Fruit fly (Drosophila melanogaster) whole organism, pupa: ENCODE data around the gene LKRSDH.

Source experiments
- CG10348 ChIP-seq: fragments of 200-800 bp; sonication (Bioruptor generic); IDR thresholded peaks from 2 replicates; pipeline ENCODE4 v1.3.6; 2022; ENCODE audit warnings: missing biosample characterization, missing genetic modification characterization
- CG12605 ChIP-seq: fragments of 200-800 bp; sonication (Bioruptor generic); IDR thresholded peaks from 2 replicates; pipeline ENCODE4 v1.3.6; 2022; ENCODE audit warnings: missing biosample characterization, missing genetic modification characterization
- CG13204 ChIP-seq: fragments of 200-800 bp; sonication (Bioruptor generic); optimal IDR thresholded peaks from 2 replicates; lab custom pipeline; 2018; ENCODE audit warnings: missing biosample characterization, mild to moderate bottlenecking, missing genetic modification characterization, moderate library complexity
- CG14655 ChIP-seq: fragments of 200-800 bp; sonication (Bioruptor generic); optimal IDR thresholded peaks from 3 replicates; lab custom pipeline; 2017; ENCODE audit warnings: mild to moderate bottlenecking, missing biosample characterization, missing genetic modification reagents, missing genetic modification characterization
- CG15710 ChIP-seq: fragments of 200-800 bp; sonication (Bioruptor generic); optimal IDR thresholded peaks from 2 replicates; lab custom pipeline; 2018; ENCODE audit warnings: missing biosample characterization, mild to moderate bottlenecking, missing genetic modification characterization, moderate library complexity
- CG17806 ChIP-seq: fragments of 200-800 bp; sonication (Bioruptor generic); optimal IDR thresholded peaks from 2 replicates; lab custom pipeline; 2018; ENCODE audit warnings: missing biosample characterization, mild to moderate bottlenecking, missing genetic modification characterization, moderate library complexity
- CG32121 ChIP-seq: fragments of 200-800 bp; sonication (Bioruptor generic); IDR thresholded peaks from 2 replicates; pipeline ENCODE4 v1.3.6; 2022; ENCODE audit warnings: missing biosample characterization, missing genetic modification characterization
- CG34367 ChIP-seq: fragments of 200-800 bp; sonication (Bioruptor generic); optimal IDR thresholded peaks from 2 replicates; lab custom pipeline; 2018; ENCODE audit warnings: missing biosample characterization, mild to moderate bottlenecking, missing genetic modification characterization
- CG4496 ChIP-seq: fragments of 200-800 bp; sonication (Bioruptor generic); IDR thresholded peaks from 3 replicates; pipeline ENCODE4 v1.3.6; 2022; ENCODE audit warnings: missing biosample characterization, missing genetic modification characterization
- CG8159 ChIP-seq: fragments of 200-800 bp; sonication (Bioruptor generic); optimal IDR thresholded peaks from 3 replicates; lab custom pipeline; 2018; ENCODE audit warnings: missing biosample characterization, mild to moderate bottlenecking, missing genetic modification characterization, moderate library complexity
- CG8301 ChIP-seq: fragments of 200-800 bp; sonication (Bioruptor generic); optimal IDR thresholded peaks from 2 replicates; lab custom pipeline; 2018; ENCODE audit warnings: missing biosample characterization, mild to moderate bottlenecking, missing genetic modification characterization
- CG9948 ChIP-seq: fragments of 200-800 bp; sonication (Bioruptor generic); optimal IDR thresholded peaks from 2 replicates; lab custom pipeline; 2018; ENCODE audit warnings: missing biosample characterization, mild to moderate bottlenecking, missing genetic modification characterization, moderate library complexity
- D1 ChIP-seq: fragments of 200-800 bp; sonication (Bioruptor generic); optimal IDR thresholded peaks from 2 replicates; lab custom pipeline; 2018; ENCODE audit warnings: missing biosample characterization, mild to moderate bottlenecking, missing genetic modification characterization, moderate library complexity
- EcR ChIP-seq: fragments of 200-800 bp; sonication (Bioruptor generic); optimal IDR thresholded peaks from 3 replicates; lab custom pipeline; 2019; ENCODE audit warnings: missing biosample characterization, missing genetic modification characterization, mild to moderate bottlenecking, moderate library complexity, missing genetic modification reagents
- Ets98B ChIP-seq: fragments of 200-800 bp; sonication (Bioruptor generic); IDR thresholded peaks from 2 replicates; pipeline ENCODE4 v1.3.6; 2022; ENCODE audit warnings: missing biosample characterization, missing genetic modification characterization
- Pif1A ChIP-seq: fragments of 200-800 bp; sonication (Bioruptor generic); optimal IDR thresholded peaks from 3 replicates; lab custom pipeline; 2016; ENCODE audit warnings: missing biosample characterization, missing genetic modification characterization
- Pif1B ChIP-seq: fragments of 200-800 bp; sonication (Bioruptor generic); optimal IDR thresholded peaks from 3 replicates; lab custom pipeline; 2016; ENCODE audit warnings: missing biosample characterization, missing genetic modification characterization
- Snoo ChIP-seq: fragments of 200-800 bp; sonication (Bioruptor generic); optimal IDR thresholded peaks from 3 replicates; lab custom pipeline; 2017; ENCODE audit warnings: missing biosample characterization, mild to moderate bottlenecking, missing genetic modification characterization, inconsistent platforms
- fd96Ca ChIP-seq: fragments of 200-800 bp; sonication (Bioruptor generic); IDR thresholded peaks from 3 replicates; pipeline ENCODE4 v1.3.6; 2022; ENCODE audit warnings: missing biosample characterization, missing genetic modification characterization
- gl ChIP-seq: fragments of 200-800 bp; sonication (Bioruptor generic); optimal IDR thresholded peaks from 2 replicates; lab custom pipeline; 2018; ENCODE audit warnings: missing biosample characterization, mild to moderate bottlenecking, missing genetic modification characterization
- rn ChIP-seq: fragments of 200-800 bp; sonication (Bioruptor generic); IDR thresholded peaks from 2 replicates; pipeline ENCODE4 v1.3.6; 2022; ENCODE audit warnings: missing biosample characterization, missing genetic modification characterization

Gene LKRSDH

DNA sequence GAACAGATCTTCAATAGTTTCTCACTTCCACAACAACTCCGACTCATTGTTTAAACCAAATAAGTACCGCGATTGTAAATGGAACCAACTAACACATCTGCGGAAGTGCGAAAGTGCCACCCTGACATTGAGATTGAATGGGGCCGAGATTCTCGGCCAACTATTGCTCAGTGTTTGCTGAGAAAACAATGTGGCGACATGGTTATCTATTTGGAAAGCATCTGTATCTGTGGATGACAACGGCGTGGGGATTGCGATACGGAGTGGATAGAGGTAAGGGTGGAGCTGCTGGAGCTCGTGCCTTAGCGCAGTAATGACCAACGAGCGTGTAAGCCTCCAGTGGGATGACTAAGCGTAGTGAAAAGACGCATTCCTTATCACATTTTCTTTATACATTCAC lies 20.5 kb downstream of the LKRSDH start:
- TF ChIP-seq Pif1A, result no peak
- no peak for TF ChIP-seq CG12605
- TF ChIP-seq D1 (tag; lab: Kevin White, UChicago), result no peak

DNA sequence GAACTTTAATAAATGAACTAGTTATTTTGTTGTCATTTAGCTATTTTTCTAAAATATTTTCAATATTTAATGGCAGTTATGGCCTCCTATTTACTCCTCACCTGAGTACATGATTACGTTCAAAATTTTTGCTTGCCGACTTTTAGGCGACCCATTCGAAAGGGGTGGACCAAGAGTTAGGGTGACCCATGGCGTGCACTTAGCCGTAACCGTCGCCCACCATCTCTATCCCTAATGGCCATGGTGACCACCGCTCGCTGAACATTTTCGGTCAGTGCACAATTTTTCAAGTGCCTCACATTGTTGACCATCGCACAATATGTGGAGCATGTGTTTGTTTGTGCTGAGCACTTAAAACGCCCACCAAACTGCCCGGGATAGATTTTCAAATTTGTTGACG lies 23.9 kb downstream of the LKRSDH start:
- no peak for TF ChIP-seq Snoo (tag; lab: Kevin White, UChicago)
- no peak for TF ChIP-seq CG15710 (tag; lab: Kevin White, UChicago)
- peak; percentile 81 for TF ChIP-seq CG8159 (tag; lab: Kevin White, UChicago)
- TF ChIP-seq CG10348, result no peak
- TF ChIP-seq Ets98B (GFP tag; lab: Robert Waterston, UW), result no peak
- TF ChIP-seq CG32121 (GFP tag; lab: Robert Waterston, UW), result no peak
- TF ChIP-seq CG8301 (tag; lab: Kevin White, UChicago), result no peak
- TF ChIP-seq CG4496 (GFP tag; lab: Robert Waterston, UW), result no peak

dm6 chr2L:7767328-7767727 lies 28.4 kb downstream of the LKRSDH start, which contains the start of gene CG7191:
Gene CG7191 (plus strand): TSS chr2L:7767628.
- no peak for TF ChIP-seq CG34367 (tag; lab: Kevin White, UChicago)
- TF ChIP-seq CG15710 (tag; lab: Kevin White, UChicago), result no peak
- no peak for TF ChIP-seq CG8159 (tag; lab: Kevin White, UChicago)
- TF ChIP-seq Pif1A, result no peak
- no peak for TF ChIP-seq fd96Ca
- TF ChIP-seq CG14655 (GFP tag; lab: Kevin White, UChicago), result no peak
- TF ChIP-seq gl (tag; lab: Kevin White, UChicago), result no peak
- TF ChIP-seq D1 (tag; lab: Kevin White, UChicago), result no peak

dm6 chr2L:7756835-7757234 lies 38.9 kb downstream of the LKRSDH start:
- TF ChIP-seq Pif1A, result no peak
- TF ChIP-seq CG4496 (GFP tag; lab: Robert Waterston, UW), result peak; percentile 51; the same call in 2 of the 3 replicates
- no peak for TF ChIP-seq CG12605
- TF ChIP-seq CG8159 (tag; lab: Kevin White, UChicago), result peak; percentile 2
- TF ChIP-seq fd96Ca, result no peak
- TF ChIP-seq CG8301 (tag; lab: Kevin White, UChicago), result no peak
- no peak for TF ChIP-seq gl (tag; lab: Kevin White, UChicago)
- TF ChIP-seq CG32121 (GFP tag; lab: Robert Waterston, UW), result no peak
- TF ChIP-seq CG13204 (GFP tag; lab: Kevin White, UChicago), result no peak

DNA sequence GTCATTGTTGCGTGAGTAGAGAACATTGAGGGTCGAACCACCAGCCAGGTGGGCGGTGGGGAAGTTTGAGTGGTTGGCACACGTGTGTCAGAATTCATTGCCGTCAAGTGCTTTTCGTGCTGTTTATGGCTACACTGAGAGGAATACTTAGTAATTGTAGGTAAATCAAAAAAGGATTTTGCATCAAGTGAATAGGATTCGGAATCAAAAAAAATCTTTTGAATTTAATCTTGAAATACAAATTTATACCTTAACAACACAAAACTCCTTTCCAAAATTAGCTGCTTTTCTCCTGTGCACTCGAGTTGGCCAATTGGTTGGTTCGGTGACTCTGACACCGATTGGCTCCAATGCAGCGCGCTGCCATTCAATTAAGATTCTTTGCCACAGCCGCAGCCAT lies 41.2 kb downstream of the LKRSDH start:
- TF ChIP-seq CG34367 (tag; lab: Kevin White, UChicago) (no peak), Snoo (tag; lab: Kevin White, UChicago) (no peak), EcR (GFP tag; lab: Kevin White, UChicago) (no peak), CG8301 (tag; lab: Kevin White, UChicago) (peak; percentile 43), CG17806 (peak; percentile 27), CG14655 (GFP tag; lab: Kevin White, UChicago) (peak; percentile 31), CG8159 (tag; lab: Kevin White, UChicago) (peak; percentile 25), CG32121 (GFP tag; lab: Robert Waterston, UW) (peak; percentile 53; the same call in 1 of the 2 replicates), CG9948 (tag; lab: Kevin White, UChicago) (peak; percentile 5), CG13204 (GFP tag; lab: Kevin White, UChicago) (no peak), fd96Ca (peak; percentile 69; the same call in 2 of the 3 replicates), CG10348 (no peak), Pif1B (GFP tag; lab: Kevin White, UChicago) (no peak), gl (tag; lab: Kevin White, UChicago) (no peak), Pif1A (no peak), CG4496 (GFP tag; lab: Robert Waterston, UW) (peak; percentile 70; the same call in 2 of the 3 replicates), CG12605 (no peak), Ets98B (GFP tag; lab: Robert Waterston, UW) (peak; percentile 53), D1 (tag; lab: Kevin White, UChicago) (no peak), rn (no peak), CG15710 (tag; lab: Kevin White, UChicago) (no peak)

DNA sequence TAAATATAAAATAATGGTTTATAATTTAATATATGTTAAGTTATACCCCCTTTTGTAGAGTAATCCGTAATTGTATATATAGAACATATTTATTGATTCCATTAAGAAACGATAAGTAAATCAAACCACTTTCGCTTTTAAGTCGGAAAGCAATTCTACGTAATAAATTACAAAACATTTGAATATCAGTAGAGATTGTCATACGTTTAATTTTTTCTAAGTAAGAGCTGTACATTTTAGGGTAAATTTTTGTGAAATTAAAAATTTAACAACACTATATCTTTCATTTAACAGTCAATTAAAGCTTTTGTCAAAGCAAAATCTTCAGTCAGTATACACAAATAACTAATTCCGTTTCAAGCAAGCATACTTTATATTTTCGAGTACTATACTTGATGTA lies 41.9 kb downstream of the LKRSDH start, which contains the start of gene CG46025:
TSS of gene CG46025 (plus strand) at position 301 of the 400 bp plus-strand sequence.
- no peak for TF ChIP-seq Pif1A
- no peak for TF ChIP-seq Pif1B (GFP tag; lab: Kevin White, UChicago)
- TF ChIP-seq CG34367 (tag; lab: Kevin White, UChicago), result no peak
- TF ChIP-seq CG13204 (GFP tag; lab: Kevin White, UChicago), result no peak
- no peak for TF ChIP-seq CG12605
- TF ChIP-seq EcR (GFP tag; lab: Kevin White, UChicago), result no peak
- no peak for TF ChIP-seq CG32121 (GFP tag; lab: Robert Waterston, UW)
- no peak for TF ChIP-seq CG14655 (GFP tag; lab: Kevin White, UChicago)
- no peak for TF ChIP-seq fd96Ca
- no peak for TF ChIP-seq gl (tag; lab: Kevin White, UChicago)
- TF ChIP-seq Ets98B (GFP tag; lab: Robert Waterston, UW), result no peak
- TF ChIP-seq Snoo (tag; lab: Kevin White, UChicago), result no peak
- no peak for TF ChIP-seq CG4496 (GFP tag; lab: Robert Waterston, UW)
- TF ChIP-seq CG17806, result no peak
- TF ChIP-seq CG8159 (tag; lab: Kevin White, UChicago), result no peak
- no peak for TF ChIP-seq CG10348
- no peak for TF ChIP-seq CG9948 (tag; lab: Kevin White, UChicago)
